Worm (Caenorhabditis elegans): ENCODE measurements around the gene acs-10.

Gene acs-10

DNA sequence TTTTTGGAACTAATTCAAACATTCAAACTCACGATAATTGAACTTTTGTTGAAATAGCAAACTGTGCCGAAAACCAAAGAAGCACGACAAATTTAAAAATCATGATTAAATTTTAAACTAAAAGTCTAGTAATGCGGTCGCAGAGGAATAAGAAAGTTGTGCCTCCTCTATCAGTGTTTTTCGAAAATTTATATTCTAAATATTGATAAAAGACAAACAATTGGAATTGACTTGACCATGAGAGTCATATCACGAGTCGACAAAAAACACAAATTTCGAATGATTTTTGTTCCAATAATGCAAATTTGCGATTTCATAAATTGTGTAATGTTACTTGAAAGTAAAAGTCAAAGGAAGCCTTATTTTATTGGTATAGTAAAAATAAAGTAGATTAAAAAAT lies 14.4 kb downstream of the acs-10 start, which contains the start of gene cest-1.2:
Gene cest-1.2, minus strand, starts transcription at position 165 of the 400 bp plus-strand sequence.
- TF ChIP-seq dpl-1 (GFP tag; optimal IDR thresholded peaks at IDR 0.05) (no peak), D2030.7 (GFP tag; IDR thresholded peaks at IDR 0.05) (no peak), dpff-1 (tag; optimal IDR thresholded peaks at IDR 0.05) (no peak), xnd-1 (tag; optimal IDR thresholded peaks at IDR 0.05) (no peak), F55B11.4 (tag; optimal IDR thresholded peaks at IDR 0.05; ENCODE audit: borderline replicate concordance, insufficient read depth) (no peak), athp-1 (tag; optimal IDR thresholded peaks at IDR 0.05) (no peak), B0336.3 (GFP tag; IDR thresholded peaks at IDR 0.05) (no peak), nhr-80 (tag; optimal IDR thresholded peaks at IDR 0.05) (peak; percentile 38)

DNA sequence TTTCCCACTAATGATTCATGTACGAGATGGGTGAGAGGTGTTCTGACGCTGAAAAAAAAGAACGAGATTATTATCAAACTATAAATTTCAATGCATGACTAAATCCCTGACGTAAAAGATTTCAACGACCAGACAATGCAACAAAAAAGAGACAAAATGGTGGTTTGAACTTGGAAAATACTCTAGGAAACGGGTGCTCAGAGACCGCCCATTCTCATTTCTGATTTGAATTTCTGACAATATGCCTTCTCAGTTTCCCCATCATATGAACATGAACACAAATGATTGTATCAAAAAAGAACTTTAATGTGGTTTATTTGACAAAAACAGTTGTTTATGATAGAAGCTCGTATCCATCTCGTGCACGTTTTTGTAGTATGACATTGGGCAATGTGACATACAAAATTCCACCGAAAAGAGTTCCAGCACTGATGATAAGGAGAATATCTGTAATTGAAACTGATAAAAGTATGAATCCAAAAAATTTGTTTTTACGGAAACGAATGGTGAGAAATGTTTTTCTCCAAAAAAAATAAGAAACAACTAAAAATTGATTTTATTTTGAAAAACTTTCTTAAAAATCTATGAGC lies 16.8 kb downstream of the acs-10 start, which contains the start of gene srd-26:
Gene srd-26, minus strand, starts transcription at position 51 of the 590 bp plus-strand sequence.
- TF ChIP-seq lin-40 (tag; optimal IDR thresholded peaks at IDR 0.05) = no peak
- no peak for TF ChIP-seq athp-1 (tag; optimal IDR thresholded peaks at IDR 0.05)

ce11 chrV:14165745-14166144 lies 19.4 kb downstream of the acs-10 start:
- no peak for TF ChIP-seq F52B5.7 (tag; optimal IDR thresholded peaks at IDR 0.05)
- TF ChIP-seq ztf-28 (GFP tag; IDR thresholded peaks at IDR 0.05) = no peak
- peak; percentile 11 for TF ChIP-seq nhr-80 (tag; optimal IDR thresholded peaks at IDR 0.05)

DNA sequence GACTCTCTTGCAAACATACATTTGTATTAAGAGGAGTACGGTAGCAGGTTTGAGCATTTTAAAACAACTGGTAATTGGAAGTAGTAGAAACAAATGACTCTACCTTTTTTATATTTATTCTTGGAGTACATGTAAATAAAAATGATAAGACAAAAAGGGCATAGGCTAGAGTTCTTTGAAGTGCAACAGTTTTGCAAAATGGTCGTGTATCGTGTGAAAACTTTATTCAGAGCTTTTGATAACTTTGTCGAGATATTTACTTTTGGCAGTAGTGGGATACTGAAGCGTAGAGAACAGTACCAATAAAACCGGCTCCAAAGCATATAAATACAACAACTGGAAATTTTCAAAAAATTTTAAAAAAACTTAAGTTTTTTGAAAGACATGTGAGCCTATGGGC lies 20.3 kb downstream of the acs-10 start, which contains the start of gene cest-1.1:
Gene cest-1.1, minus strand, starts transcription at position 101 of the 400 bp plus-strand sequence.
- TF ChIP-seq akir-1 (GFP tag; optimal IDR thresholded peaks at IDR 0.05) (no peak), aptf-2 (GFP tag; conservative IDR thresholded peaks at IDR 0.05) (no peak), let-526 (GFP tag; IDR thresholded peaks at IDR 0.05) (no peak), F39B2.1 (GFP tag; IDR thresholded peaks at IDR 0.05) (no peak), xnd-1 (tag; optimal IDR thresholded peaks at IDR 0.05) (no peak), K12H6.12 (tag; optimal IDR thresholded peaks at IDR 0.05) (no peak)

- TF ChIP-seq athp-1 (tag; optimal IDR thresholded peaks at IDR 0.05) (no peak), ets-4 (GFP tag; optimal IDR thresholded peaks at IDR 0.05) (no peak), efl-1 (GFP tag; optimal IDR thresholded peaks at IDR 0.05) (no peak), madf-3 (GFP tag; IDR thresholded peaks at IDR 0.05) (no peak), T26A5.8 (tag; optimal IDR thresholded peaks at IDR 0.05) (no peak)
Observed at ce11 chrV:14167629-14168028, 21.3 kb downstream of the acs-10 start, which contains the start of gene ocam-1. TSS of gene ocam-1 (minus strand) at chrV:14167729.

DNA sequence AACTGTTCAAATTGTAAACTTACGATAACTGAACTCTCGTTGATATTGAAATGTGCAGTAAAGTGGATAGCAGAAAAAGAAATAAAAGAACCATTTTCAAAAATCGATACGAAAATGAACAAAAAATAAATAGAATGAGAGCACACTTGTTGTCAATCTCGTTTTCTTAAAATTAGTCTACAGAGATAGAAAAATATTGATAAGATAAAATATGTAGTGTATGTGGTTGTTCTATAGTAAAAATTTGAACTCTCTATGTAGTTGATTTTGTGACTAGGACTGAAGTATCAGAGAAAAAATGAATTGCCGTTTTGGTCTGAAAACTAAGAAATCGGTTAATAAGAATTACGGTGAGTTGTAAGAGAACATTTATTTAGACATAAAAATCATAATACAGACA lies 25.0 kb downstream of the acs-10 start, which contains the start of gene cest-2.1:
Gene cest-2.1, minus strand, starts transcription at position 198 of the 400 bp plus-strand sequence.
- TF ChIP-seq ets-4 (GFP tag; optimal IDR thresholded peaks at IDR 0.05) (no peak), Y79H2A.3 (GFP tag; conservative IDR thresholded peaks at IDR 0.05) (no peak), mcd-1 (GFP tag; IDR thresholded peaks at IDR 0.05) (no peak), chd-7 (tag; optimal IDR thresholded peaks at IDR 0.05) (no peak), nhr-80 (tag; optimal IDR thresholded peaks at IDR 0.05) (peak; percentile 13)

ce11 chrV:14175216-14175615 lies 28.9 kb downstream of the acs-10 start, which contains the start of gene cest-2.2:
TSS of gene cest-2.2 (minus strand) at chrV:14175355.
- TF ChIP-seq C17E4.6 (GFP tag; IDR thresholded peaks at IDR 0.05) = no peak
- no peak for TF ChIP-seq unc-62 (GFP tag; optimal IDR thresholded peaks at IDR 0.05)
- TF ChIP-seq nhr-80 (tag; optimal IDR thresholded peaks at IDR 0.05) = peak; percentile 54
- TF ChIP-seq ceh-27 (GFP tag; optimal IDR thresholded peaks at IDR 0.05) = no peak
- TF ChIP-seq F33H1.4 (GFP tag; IDR thresholded peaks at IDR 0.05) = no peak
- TF ChIP-seq C06A6.2 (GFP tag; conservative IDR thresholded peaks at IDR 0.05) = no peak
